Worm (Caenorhabditis elegans): Measurements from ENCODE around the gene C15F1.5.

Gene C15F1.5

DNA sequence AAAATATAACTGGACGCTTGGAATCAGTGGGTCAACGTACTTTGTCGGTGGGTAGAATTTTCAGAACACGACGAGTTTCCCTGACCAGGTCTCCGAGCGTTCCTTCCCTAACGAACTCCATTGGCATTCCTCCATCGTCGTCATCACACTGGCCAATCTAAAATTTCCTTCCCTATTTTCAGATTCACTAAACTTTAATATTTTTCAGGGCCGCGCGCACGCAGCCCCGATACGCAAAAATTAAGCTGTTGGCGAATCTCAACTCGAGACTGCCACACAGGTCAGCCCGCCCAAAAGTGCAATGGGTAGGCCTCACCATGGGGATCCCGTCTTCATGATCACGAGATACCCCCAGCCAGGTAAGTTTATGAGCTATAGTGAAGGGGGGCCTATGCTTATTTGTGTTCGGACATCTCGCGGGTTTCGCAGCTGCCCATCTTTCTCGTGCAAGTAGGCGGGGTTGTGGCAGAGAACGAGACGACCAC, 2.2 kb downstream of the C15F1.5 start (continued):
- 0 out of 2 replicates have a peak, but pooled peaks have one; percentile 50 for TF ChIP-seq nhr-41 (GFP tag; IDR thresholded peaks at IDR 0.05)
- TF ChIP-seq nhr-28 (tag; optimal IDR thresholded peaks at IDR 0.05) = no peak
- peak; percentile 82 for TF ChIP-seq snpc-1.2 (GFP tag; IDR thresholded peaks at IDR 0.05)
- no peak for TF ChIP-seq zfp-3 (GFP tag; conservative IDR thresholded peaks at IDR 0.05)

DNA sequence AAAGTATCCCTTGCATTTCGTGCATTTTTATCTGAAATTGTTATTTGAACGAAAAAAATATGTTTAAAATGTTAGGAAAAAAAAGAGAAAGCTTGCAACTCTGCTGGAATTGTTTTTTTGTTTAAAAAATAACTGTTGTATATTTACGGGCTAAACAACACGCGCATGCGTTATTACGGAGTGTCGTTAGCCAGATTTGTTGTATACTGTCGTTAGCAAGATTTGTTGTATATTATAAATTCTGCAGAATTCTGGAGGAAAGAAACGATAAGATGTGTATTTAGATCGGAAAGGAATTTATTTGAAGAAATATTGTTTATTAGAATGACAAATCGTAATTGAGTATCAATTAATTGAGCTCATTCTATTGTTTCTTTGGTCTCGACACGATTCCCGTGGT, 2.8 kb downstream of the C15F1.5 start, which contains the start of gene eif-2Bgamma:
Gene eif-2Bgamma, minus strand, starts transcription at position 31 of the 400 bp plus-strand sequence.
- TF ChIP-seq hif-1 (tag; optimal IDR thresholded peaks at IDR 0.05) (no peak), dpl-1 (GFP tag; optimal IDR thresholded peaks at IDR 0.05) (peak; percentile 29), tra-1 (GFP tag; IDR thresholded peaks at IDR 0.05) (no peak), lir-3 (tag; optimal IDR thresholded peaks at IDR 0.05) (no peak), daf-12 (tag; optimal IDR thresholded peaks at IDR 0.05) (no peak), unc-39 (tag; optimal IDR thresholded peaks at IDR 0.05) (no peak), aha-1 (tag) (peak; percentile 44), nhr-25 (tag; optimal IDR thresholded peaks at IDR 0.05; ENCODE audit: borderline replicate concordance, insufficient read depth) (no peak), hlh-30 (tag; optimal IDR thresholded peaks at IDR 0.05; ENCODE audit: insufficient read depth) (peak; percentile 49), mxl-2 (GFP tag; conservative IDR thresholded peaks at IDR 0.05) (no peak), gei-8 (GFP tag; optimal IDR thresholded peaks at IDR 0.05) (no peak), R02D3.7 (tag; optimal IDR thresholded peaks at IDR 0.05) (peak; percentile 51), Y48G9A.11 (GFP tag; IDR thresholded peaks at IDR 0.05) (peak; percentile 89), T20F7.1 (GFP tag; optimal IDR thresholded peaks at IDR 0.05) (peak; percentile 96), Y105C5A.15 (GFP tag; IDR thresholded peaks at IDR 0.05) (no peak), lsy-2 (tag; optimal IDR thresholded peaks at IDR 0.05) (peak in 1 of 2 experiments; percentile 70), madf-5 (GFP tag; IDR thresholded peaks at IDR 0.05) (no peak)

DNA sequence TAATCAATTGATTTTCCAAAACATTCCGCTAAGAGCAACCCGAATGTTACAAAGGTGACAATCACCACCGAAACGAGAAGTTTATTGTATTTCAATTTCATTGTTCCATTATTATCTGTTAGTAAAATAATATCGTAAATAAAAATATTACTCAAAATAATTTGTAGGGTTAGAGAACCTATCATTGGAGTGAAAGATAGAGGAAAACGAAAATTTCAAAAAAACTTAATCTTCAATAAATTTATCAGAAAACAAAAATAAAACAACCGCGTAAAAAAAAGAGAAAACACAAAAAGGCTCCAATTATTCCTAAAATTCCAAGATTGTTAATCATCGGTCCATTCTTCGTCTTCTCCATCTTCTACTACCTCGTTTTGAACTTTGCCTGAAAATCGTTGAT, 4.8 kb downstream of the C15F1.5 start, which contains the start of gene tra-2:
Gene tra-2, minus strand, starts transcription at position 101 of the 400 bp plus-strand sequence.
- TF ChIP-seq attf-4 (tag; optimal IDR thresholded peaks at IDR 0.05) = no peak
- no peak for TF ChIP-seq lim-7 (GFP tag; IDR thresholded peaks at IDR 0.05)
- TF ChIP-seq T20F7.1 (GFP tag; optimal IDR thresholded peaks at IDR 0.05) = no peak
- no peak for TF ChIP-seq nhr-111 (GFP tag; optimal IDR thresholded peaks at IDR 0.05)
- TF ChIP-seq mes-2 (tag; optimal IDR thresholded peaks at IDR 0.05; ENCODE audit: poor library complexity, severe bottlenecking) = no peak
- TF ChIP-seq jun-1 (tag; optimal IDR thresholded peaks at IDR 0.05) = no peak
- TF ChIP-seq zip-2 (tag; optimal IDR thresholded peaks at IDR 0.05) = no peak
- TF ChIP-seq hlh-30 (tag; optimal IDR thresholded peaks at IDR 0.05; ENCODE audit: insufficient read depth) = no peak
- no peak for TF ChIP-seq zip-11 (GFP tag; IDR thresholded peaks at IDR 0.05)
- TF ChIP-seq T26A8.4 (GFP tag; IDR thresholded peaks at IDR 0.05) = no peak
- TF ChIP-seq ceh-44 (GFP tag; IDR thresholded peaks at IDR 0.05) = no peak
- no peak for TF ChIP-seq D1046.2 (GFP tag; IDR thresholded peaks at IDR 0.05)
- TF ChIP-seq ceh-32 (tag; optimal IDR thresholded peaks at IDR 0.05; ENCODE audit: poor library complexity) = no peak
- TF ChIP-seq nhr-77 (tag; optimal IDR thresholded peaks at IDR 0.05) = no peak
- no peak for TF ChIP-seq zag-1 (tag; optimal IDR thresholded peaks at IDR 0.05)

DNA sequence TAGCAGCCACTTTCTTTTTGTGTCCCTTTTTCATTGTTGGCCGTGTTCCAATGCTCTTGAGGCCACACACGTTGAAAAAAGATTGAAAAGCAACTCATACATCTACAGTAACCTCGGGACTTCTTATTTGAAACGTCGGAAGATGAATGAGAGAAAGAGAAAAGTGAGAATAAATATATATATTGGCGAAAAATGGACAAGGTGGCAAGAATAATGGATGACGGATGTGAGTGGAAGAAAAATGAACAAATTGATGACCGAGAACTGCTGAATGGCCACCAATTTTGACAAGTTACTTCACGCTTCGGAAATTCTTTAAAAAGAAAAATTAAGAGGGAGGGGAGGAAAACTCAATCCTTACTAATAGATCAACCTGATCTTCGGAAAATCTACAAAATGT, 12.3 kb downstream of the C15F1.5 start:
- TF ChIP-seq tra-1 (GFP tag; IDR thresholded peaks at IDR 0.05) (no peak), unc-39 (tag; optimal IDR thresholded peaks at IDR 0.05) (no peak), gei-8 (GFP tag; optimal IDR thresholded peaks at IDR 0.05) (no peak), zip-11 (GFP tag; IDR thresholded peaks at IDR 0.05) (no peak), unc-62 (GFP tag; optimal IDR thresholded peaks at IDR 0.05 in 1 of 2) (peak in 1 of 2 experiments; percentile 95), unc-62 (tag; optimal IDR thresholded peaks at IDR 0.05) (no peak), lin-15B (tag; optimal IDR thresholded peaks at IDR 0.05) (no peak), nhr-10 (tag; optimal IDR thresholded peaks at IDR 0.05) (no peak)
